Worm (Caenorhabditis elegans): ENCODE results near the gene ddr-2.

DNA sequence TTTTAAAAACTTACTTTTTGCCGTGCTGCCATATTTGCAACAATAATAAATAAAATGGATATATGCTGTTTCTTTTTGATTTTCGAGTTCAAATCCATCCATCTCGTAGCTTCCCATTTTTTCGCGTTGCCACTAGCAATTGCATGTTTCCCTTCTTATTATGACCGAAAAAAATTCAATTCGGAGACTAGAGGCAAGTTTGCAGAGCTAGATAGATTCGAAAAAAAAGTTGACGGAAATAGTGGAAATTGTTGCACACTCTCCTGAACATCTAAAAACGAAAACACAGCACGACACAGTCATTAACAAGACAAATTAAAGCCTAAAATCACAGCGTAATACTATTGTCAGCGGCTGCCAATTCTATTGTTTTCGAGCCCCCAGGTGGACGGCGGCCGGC, 11.1 kb downstream of the ddr-2 start, which contains the start of gene F11D5.6:
- no peak for TF ChIP-seq M03D4.4 (tag; optimal IDR thresholded peaks at IDR 0.05)
- TF ChIP-seq nhr-12 (tag; optimal IDR thresholded peaks at IDR 0.05): no peak
- no peak for TF ChIP-seq pha-4 (tag; optimal IDR thresholded peaks at IDR 0.05)
- no peak for TF ChIP-seq nhr-237 (tag; optimal IDR thresholded peaks at IDR 0.05)
- no peak for TF ChIP-seq lin-13 (tag; optimal IDR thresholded peaks at IDR 0.05)
- no peak for TF ChIP-seq unc-62 (GFP tag; optimal IDR thresholded peaks at IDR 0.05)
- no peak for TF ChIP-seq unc-120 (tag; optimal IDR thresholded peaks at IDR 0.05; ENCODE audit: poor library complexity, severe bottlenecking)
- TF ChIP-seq hlh-1 (tag; optimal IDR thresholded peaks at IDR 0.05): no peak
- TF ChIP-seq ztf-11 (tag; optimal IDR thresholded peaks at IDR 0.05): no peak
- no peak for TF ChIP-seq nhr-2 (tag; optimal IDR thresholded peaks at IDR 0.05)
